Worm (Caenorhabditis elegans) whole organism, late embryonic: Measurements from ENCODE around the gene daf-41.
A peak's percentile ranks its signal among the peaks of the same experiment; 100 is the strongest.

ENCODE experiments used
- lim-6 ChIP-seq: sonication (generic microtip); optimal IDR thresholded peaks from 2 replicates; lab custom pipeline; 2016; ENCODE audit warnings: missing genetic modification characterization, missing compliant biosample characterization
- nfya-1 ChIP-seq: sonication (generic microtip); optimal IDR thresholded peaks from 2 replicates; lab custom pipeline; 2017; ENCODE audit warnings: missing genetic modification characterization, mild to moderate bottlenecking, missing compliant biosample characterization, antibody characterized with exemption, moderate library complexity
- nhr-11 ChIP-seq: fragments of 150-350 bp; optimal IDR thresholded peaks from 2 replicates; lab custom pipeline; 2014; ENCODE audit warnings: missing biosample characterization, missing genetic modification characterization

ce11 chrIII:5294867-5295266, 20.3 kb upstream of the daf-41 start:
- TF ChIP-seq nfya-1 (tag; lab: Kevin White, UChicago): peak; percentile 68
- TF ChIP-seq lim-6 (tag; lab: Kevin White, UChicago): peak; percentile 22
- TF ChIP-seq nhr-11: no peak
